Worm (Caenorhabditis elegans) whole organism, late embryonic: ENCODE results near the gene M70.1.
A peak's percentile ranks its signal among the peaks of the same experiment; 100 is the strongest.

Experiments
- K02D7.2 ChIP-seq: sonication (generic microtip); optimal IDR thresholded peaks from 2 replicates; lab custom pipeline; 2017; ENCODE audit warnings: mild to moderate bottlenecking, missing genetic modification characterization, missing compliant biosample characterization
- K09A11.1 ChIP-seq: sonication (generic microtip); optimal IDR thresholded peaks from 2 replicates; lab custom pipeline; 2017; ENCODE audit warnings: antibody characterized with exemption, mild to moderate bottlenecking, missing genetic modification characterization, missing compliant biosample characterization; ENCODE audit not compliant: insufficient read depth
- T23F11.4 ChIP-seq: fragments of 200-800 bp; sonication (Bioruptor generic); optimal IDR thresholded peaks from 2 replicates; lab custom pipeline; 2018; ENCODE audit warnings: mild to moderate bottlenecking, missing genetic modification characterization, missing compliant biosample characterization
- ahr-1 ChIP-seq: sonication (generic microtip); optimal IDR thresholded peaks from 2 replicates; lab custom pipeline; 2016; ENCODE audit warnings: missing genetic modification characterization, missing compliant biosample characterization
- ama-1 ChIP-seq: fragments of 150-350 bp; optimal IDR thresholded peaks from 2 replicates; lab custom pipeline; 2014
- ceh-2 ChIP-seq: sonication (generic microtip); optimal IDR thresholded peaks from 2 replicates; lab custom pipeline; 2016; ENCODE audit warnings: missing genotype, missing genetic modification characterization, missing compliant biosample characterization
- ceh-24 ChIP-seq: sonication (generic microtip); optimal IDR thresholded peaks from 2 replicates; lab custom pipeline; 2016; ENCODE audit warnings: mild to moderate bottlenecking, missing genetic modification characterization, missing compliant biosample characterization
- ceh-31 ChIP-seq: sonication (generic microtip); optimal IDR thresholded peaks from 2 replicates; lab custom pipeline; 2016; ENCODE audit warnings: missing genetic modification characterization, missing compliant biosample characterization
- ceh-48 ChIP-seq: sonication (generic microtip); optimal IDR thresholded peaks from 2 replicates; lab custom pipeline; 2016; ENCODE audit warnings: missing genetic modification characterization, inconsistent platforms, missing compliant biosample characterization
- dve-1 ChIP-seq: sonication (generic microtip); optimal IDR thresholded peaks from 2 replicates; lab custom pipeline; 2017; ENCODE audit warnings: antibody characterized with exemption, mild to moderate bottlenecking, missing genetic modification characterization, missing compliant biosample characterization
- elt-2 ChIP-seq: sonication (generic microtip); optimal IDR thresholded peaks from 2 replicates; lab custom pipeline; 2016; ENCODE audit warnings: missing genetic modification reagents, missing genetic modification characterization, missing compliant biosample characterization
- elt-4 ChIP-seq: sonication (generic microtip); optimal IDR thresholded peaks from 2 replicates; lab custom pipeline; 2016; ENCODE audit warnings: missing genetic modification characterization, missing compliant biosample characterization
- ets-4 ChIP-seq: sonication (generic microtip); optimal IDR thresholded peaks from 2 replicates; lab custom pipeline; 2016; ENCODE audit warnings: missing genetic modification characterization, missing compliant biosample characterization
- fax-1 ChIP-seq: sonication (generic microtip); optimal IDR thresholded peaks from 2 replicates; lab custom pipeline; 2016; ENCODE audit warnings: missing genotype, missing genetic modification characterization, missing compliant biosample characterization
- gmeb-2 ChIP-seq: sonication (generic microtip); optimal IDR thresholded peaks from 2 replicates; lab custom pipeline; 2016; ENCODE audit warnings: missing genetic modification characterization, inconsistent platforms, missing compliant biosample characterization
- hlh-30 ChIP-seq: sonication (generic microtip); optimal IDR thresholded peaks from 2 replicates; lab custom pipeline; 2017; ENCODE audit warnings: antibody characterized with exemption, missing genetic modification characterization, missing compliant biosample characterization; ENCODE audit not compliant: insufficient read depth
- lin-11 ChIP-seq: fragments of 200-800 bp; sonication (Bioruptor generic); optimal IDR thresholded peaks from 2 replicates; lab custom pipeline; 2018; ENCODE audit warnings: mild to moderate bottlenecking, missing genetic modification characterization, missing compliant biosample characterization
- madf-2 ChIP-seq: sonication (generic microtip); optimal IDR thresholded peaks from 2 replicates; lab custom pipeline; 2017; ENCODE audit warnings: missing genetic modification characterization, missing compliant biosample characterization
- mec-3 ChIP-seq: sonication (generic microtip); optimal IDR thresholded peaks from 2 replicates; lab custom pipeline; 2016; ENCODE audit warnings: borderline replicate concordance, missing genetic modification characterization, missing compliant biosample characterization
- nhr-11 ChIP-seq: fragments of 150-350 bp; optimal IDR thresholded peaks from 2 replicates; lab custom pipeline; 2014; ENCODE audit warnings: missing biosample characterization, missing genetic modification characterization
- odd-2 ChIP-seq: sonication (generic microtip); optimal IDR thresholded peaks from 2 replicates; lab custom pipeline; 2017; ENCODE audit warnings: antibody characterized with exemption, mild to moderate bottlenecking, missing genetic modification characterization, missing compliant biosample characterization
- pha-4 ChIP-seq: fragments of 150-350 bp; optimal IDR thresholded peaks from 2 replicates; lab custom pipeline; 2018; ENCODE audit warnings: missing biosample characterization, missing genetic modification reagents, missing genetic modification characterization
- pros-1 ChIP-seq: fragments of 150-350 bp; optimal IDR thresholded peaks from 2 replicates; lab custom pipeline; 2014; ENCODE audit warnings: missing biosample characterization, missing genetic modification reagents, missing genetic modification characterization
- ref-2 ChIP-seq: sonication (generic microtip); optimal IDR thresholded peaks from 2 replicates; lab custom pipeline; 2016; ENCODE audit warnings: missing genetic modification characterization, missing compliant biosample characterization
- sox-2 ChIP-seq: fragments of 200-800 bp; sonication (Bioruptor generic); IDR thresholded peaks from 2 replicates; pipeline ENCODE4 v1.3.6; 2022; ENCODE audit warnings: missing genetic modification reagents, missing genetic modification characterization, missing compliant biosample characterization
- unc-3 ChIP-seq, 2 experiments: fragments of 200-800 bp in 1 of 2; sonication (Bioruptor generic) in 1 of 2; sonication (generic microtip) in 1 of 2; conservative IDR thresholded peaks in 1 of 2; optimal IDR thresholded peaks in 1 of 2; 2 replicates each; pipeline versions ENCODE4 v1.3.6 to Lab custom; 2016 to 2022; ENCODE audit warnings: missing compliant biosample characterization in 2 of 2, missing genetic modification characterization in 2 of 2, missing genetic modification reagents in 1 of 2

M70.1 gene

ce11 chrIV:2223685-2224084 is 22.0 kb upstream of the M70.1 start:
- TF ChIP-seq ahr-1 (no peak), T23F11.4 (GFP tag; lab: Kevin White, UChicago) (no peak), madf-2 (tag; lab: Kevin White, UChicago) (no peak), fax-1 (tag; lab: Kevin White, UChicago) (no peak), sox-2 (GFP tag; lab: Robert Waterston, UW) (no peak), odd-2 (tag; lab: Kevin White, UChicago) (no peak), lin-11 (tag; lab: Kevin White, UChicago) (no peak), pros-1 (tag; lab: Kevin White, UChicago) (no peak), gmeb-2 (tag; lab: Kevin White, UChicago) (no peak), ceh-2 (tag; lab: Kevin White, UChicago) (no peak), ceh-31 (tag; lab: Kevin White, UChicago) (no peak), ref-2 (tag; lab: Kevin White, UChicago) (no peak), pha-4 (tag; lab: Kevin White, UChicago) (no peak), mec-3 (tag; lab: Kevin White, UChicago) (no peak), nhr-11 (tag; lab: Kevin White, UChicago) (no peak), ceh-24 (tag; lab: Kevin White, UChicago) (no peak), K09A11.1 (tag; lab: Kevin White, UChicago) (no peak), K02D7.2 (no peak), ets-4 (tag; lab: Kevin White, UChicago) (no peak), elt-2 (tag; lab: Kevin White, UChicago) (no peak)

- TF ChIP-seq hlh-30 (no peak), dve-1 (tag; lab: Kevin White, UChicago) (peak; percentile 97)
Measured at ce11 chrIV:2228678-2229077, 17.0 kb upstream of the M70.1 start.

- peak; percentile 17 for TF ChIP-seq ceh-48 (tag; lab: Kevin White, UChicago)
- TF ChIP-seq, all 69 proteins: peak for 1; not testable (repeated sequence) for 68
Measured at ce11 chrIV:2231726-2232125, 13.9 kb upstream of the M70.1 start.

ce11 chrIV:2233222-2233621 is 12.4 kb upstream of the M70.1 start:
- peak; percentile 7 for TF ChIP-seq ceh-48 (tag; lab: Kevin White, UChicago)

- no peak for TF ChIP-seq ahr-1
- TF ChIP-seq ama-1 (lab: Kevin White, UChicago) = no peak
- TF ChIP-seq elt-2 (tag; lab: Kevin White, UChicago) = no peak
- peak; percentile 88 for TF ChIP-seq ceh-48 (tag; lab: Kevin White, UChicago)
- TF ChIP-seq elt-4 (tag; lab: Kevin White, UChicago) = no peak
Measured at ce11 chrIV:2235983-2236382, 9.7 kb upstream of the M70.1 start.

ce11 chrIV:2236654-2237613 is 8.7 kb upstream of the M70.1 start:
- no peak for TF ChIP-seq unc-3 (GFP tag; conservative IDR thresholded peaks at IDR 0.05; lab: Robert Waterston, UW)
- no peak for TF ChIP-seq unc-3 (tag; optimal IDR thresholded peaks at IDR 0.05; lab: Kevin White, UChicago)
- peak; percentile 50 for TF ChIP-seq ceh-48 (tag; lab: Kevin White, UChicago)
- TF ChIP-seq elt-4 (tag; lab: Kevin White, UChicago) = peak; percentile 6
- TF ChIP-seq, all 69 proteins: peak for 2
